Worm (Caenorhabditis elegans) whole organism, early embryonic: ENCODE results near the gene Y34B4A.7.

Experiments used
- B0310.2 ChIP-seq: sonication (generic microtip); optimal IDR thresholded peaks from 2 replicates; lab custom pipeline; 2016; ENCODE audit warnings: mild to moderate bottlenecking, missing genetic modification characterization, missing compliant biosample characterization
- F13C5.2 ChIP-seq: sonication (generic microtip); optimal IDR thresholded peaks from 2 replicates; lab custom pipeline; 2017; ENCODE audit warnings: mild to moderate bottlenecking, missing genetic modification characterization, inconsistent platforms, missing compliant biosample characterization
- aly-1 ChIP-seq: sonication (generic microtip); optimal IDR thresholded peaks from 2 replicates; lab custom pipeline; 2016; ENCODE audit warnings: missing genetic modification characterization, missing compliant biosample characterization
- ama-1 ChIP-seq: fragments of 150-350 bp; optimal IDR thresholded peaks from 2 replicates; lab custom pipeline; 2014
- ceh-13 ChIP-seq: fragments of 200-800 bp; sonication (Bioruptor generic); optimal IDR thresholded peaks from 2 replicates; lab custom pipeline; 2018; ENCODE audit warnings: mild to moderate bottlenecking, missing genetic modification characterization, missing compliant biosample characterization
- ceh-36 ChIP-seq: sonication (generic microtip); optimal IDR thresholded peaks from 2 replicates; lab custom pipeline; 2016; ENCODE audit warnings: missing genetic modification characterization, inconsistent platforms, missing compliant biosample characterization
- ets-7 ChIP-seq: sonication (generic microtip); optimal IDR thresholded peaks from 2 replicates; lab custom pipeline; 2016; ENCODE audit warnings: missing genotype, missing genetic modification characterization, missing compliant biosample characterization
- flt-1 ChIP-seq: fragments of 200-800 bp; sonication (Bioruptor generic); IDR thresholded peaks from 2 replicates; pipeline ENCODE4 v1.3.6; 2022; ENCODE audit warnings: missing genetic modification characterization, missing compliant biosample characterization
- hmbx-1 ChIP-seq: sonication (generic microtip); optimal IDR thresholded peaks from 2 replicates; lab custom pipeline; 2016; ENCODE audit warnings: mild to moderate bottlenecking, missing genetic modification characterization, missing compliant biosample characterization
- hmg-4 ChIP-seq: fragments of 200-800 bp; sonication (Bioruptor generic); optimal IDR thresholded peaks from 2 replicates; lab custom pipeline; 2018; ENCODE audit warnings: mild to moderate bottlenecking, missing genetic modification characterization, missing compliant biosample characterization
- hnd-1 ChIP-seq: sonication (generic microtip); optimal IDR thresholded peaks from 2 replicates; lab custom pipeline; 2016; ENCODE audit warnings: missing genetic modification characterization, missing compliant biosample characterization
- pes-1 ChIP-seq: fragments of 200-800 bp; sonication (Bioruptor generic); IDR thresholded peaks from 2 replicates; pipeline ENCODE4 v1.3.6; 2022; ENCODE audit warnings: missing genetic modification reagents, missing genetic modification characterization, missing compliant biosample characterization
- scrt-1 ChIP-seq: fragments of 200-800 bp; sonication (Bioruptor generic); IDR thresholded peaks from 2 replicates; pipeline ENCODE4 v1.3.6; 2022; ENCODE audit warnings: missing genetic modification characterization, missing compliant biosample characterization
- sea-1 ChIP-seq: fragments of 200-800 bp; sonication (Bioruptor generic); conservative IDR thresholded peaks from 2 replicates; pipeline ENCODE4 v1.3.6; 2022; ENCODE audit warnings: missing genetic modification characterization, missing compliant biosample characterization
- tbx-11 ChIP-seq: fragments of 200-800 bp; sonication (Bioruptor generic); IDR thresholded peaks from 2 replicates; pipeline ENCODE4 v1.3.6; 2022; ENCODE audit warnings: missing genetic modification characterization, missing compliant biosample characterization
- tbx-37 ChIP-seq: fragments of 200-800 bp; sonication (Bioruptor generic); conservative IDR thresholded peaks from 2 replicates; pipeline ENCODE4 v1.3.6; 2022; ENCODE audit warnings: missing genetic modification reagents, missing genetic modification characterization, missing compliant biosample characterization
- tra-4 ChIP-seq: sonication (generic microtip); optimal IDR thresholded peaks from 2 replicates; lab custom pipeline; 2017; ENCODE audit warnings: missing genetic modification characterization, missing compliant biosample characterization

Y34B4A.7 gene

ce11 chrX:5210927-5211655, 33.0 kb upstream of the Y34B4A.7 start:
- TF ChIP-seq tbx-11 (GFP tag; lab: Robert Waterston, UW) (no peak), hmg-4 (no peak), ceh-36 (no peak), hnd-1 (no peak), flt-1 (GFP tag; lab: Robert Waterston, UW) (no peak), hmbx-1 (tag; lab: Kevin White, UChicago) (no peak), ama-1 (lab: Kevin White, UChicago) (no peak), tra-4 (no peak), ets-7 (tag; lab: Kevin White, UChicago) (no peak), scrt-1 (no peak), sea-1 (GFP tag; lab: Robert Waterston, UW) (no peak), B0310.2 (tag; lab: Kevin White, UChicago) (no peak)

- no peak for TF ChIP-seq flt-1 (GFP tag; lab: Robert Waterston, UW)
- no peak for TF ChIP-seq tbx-37
- TF ChIP-seq ceh-36: no peak
- TF ChIP-seq hmg-4: no peak
- no peak for TF ChIP-seq tra-4
Observed at ce11 chrX:5213032-5213431, 31.1 kb upstream of the Y34B4A.7 start.

ce11 chrX:5213565-5213964, 30.6 kb upstream of the Y34B4A.7 start:
- TF ChIP-seq ets-7 (tag; lab: Kevin White, UChicago) (no peak), hmg-4 (no peak), aly-1 (tag; lab: Kevin White, UChicago) (no peak), hmbx-1 (tag; lab: Kevin White, UChicago) (no peak), hnd-1 (no peak), tbx-11 (GFP tag; lab: Robert Waterston, UW) (no peak), pes-1 (no peak), ama-1 (lab: Kevin White, UChicago) (no peak), scrt-1 (no peak), ceh-13 (no peak), ceh-36 (no peak), B0310.2 (tag; lab: Kevin White, UChicago) (no peak), sea-1 (GFP tag; lab: Robert Waterston, UW) (no peak), F13C5.2 (no peak), tra-4 (no peak)

ce11 chrX:5214790-5215189, 29.3 kb upstream of the Y34B4A.7 start:
- TF ChIP-seq scrt-1: no peak
- TF ChIP-seq aly-1 (tag; lab: Kevin White, UChicago): peak; percentile 50

- TF ChIP-seq tra-4: no peak
- TF ChIP-seq F13C5.2: no peak
- TF ChIP-seq sea-1 (GFP tag; lab: Robert Waterston, UW): no peak
- no peak for TF ChIP-seq tbx-37
- TF ChIP-seq pes-1: no peak
- no peak for TF ChIP-seq ceh-36
- no peak for TF ChIP-seq ets-7 (tag; lab: Kevin White, UChicago)
- TF ChIP-seq scrt-1: no peak
- no peak for TF ChIP-seq ama-1 (lab: Kevin White, UChicago)
- TF ChIP-seq hnd-1: no peak
- TF ChIP-seq B0310.2 (tag; lab: Kevin White, UChicago): no peak
Observed at ce11 chrX:5216063-5216462, 28.1 kb upstream of the Y34B4A.7 start, which contains the start of gene hrpa-2. TSS of gene hrpa-2 (plus strand) at chrX:5216363.

- no peak for TF ChIP-seq ceh-36
- no peak for TF ChIP-seq hmg-4
Observed at ce11 chrX:5218323-5218722, 25.8 kb upstream of the Y34B4A.7 start.

ce11 chrX:5226265-5226664, 17.9 kb upstream of the Y34B4A.7 start, which contains the start of gene H28G03.3:
TSS of gene H28G03.3 (minus strand) at chrX:5226365.
- no peak for TF ChIP-seq hnd-1
- no peak for TF ChIP-seq hmg-4
- no peak for TF ChIP-seq tbx-11 (GFP tag; lab: Robert Waterston, UW)
- TF ChIP-seq tbx-37: no peak
- no peak for TF ChIP-seq ets-7 (tag; lab: Kevin White, UChicago)
- TF ChIP-seq ceh-13: no peak
- TF ChIP-seq tra-4: no peak
- no peak for TF ChIP-seq F13C5.2
- no peak for TF ChIP-seq aly-1 (tag; lab: Kevin White, UChicago)
- no peak for TF ChIP-seq flt-1 (GFP tag; lab: Robert Waterston, UW)
- TF ChIP-seq ama-1 (lab: Kevin White, UChicago): no peak
- no peak for TF ChIP-seq sea-1 (GFP tag; lab: Robert Waterston, UW)
- TF ChIP-seq ceh-36: no peak
- TF ChIP-seq pes-1: no peak
- TF ChIP-seq B0310.2 (tag; lab: Kevin White, UChicago): no peak
- no peak for TF ChIP-seq hmbx-1 (tag; lab: Kevin White, UChicago)
- no peak for TF ChIP-seq scrt-1

ce11 chrX:5238246-5238645, 5.9 kb upstream of the Y34B4A.7 start:
- TF ChIP-seq B0310.2 (tag; lab: Kevin White, UChicago): no peak
- TF ChIP-seq ceh-36: no peak
- TF ChIP-seq aly-1 (tag; lab: Kevin White, UChicago): no peak
- no peak for TF ChIP-seq hmbx-1 (tag; lab: Kevin White, UChicago)
- TF ChIP-seq hmg-4: no peak
- no peak for TF ChIP-seq flt-1 (GFP tag; lab: Robert Waterston, UW)
- no peak for TF ChIP-seq F13C5.2
- no peak for TF ChIP-seq tbx-37
- TF ChIP-seq hnd-1: no peak
- no peak for TF ChIP-seq tbx-11 (GFP tag; lab: Robert Waterston, UW)
- TF ChIP-seq ets-7 (tag; lab: Kevin White, UChicago): no peak
- TF ChIP-seq sea-1 (GFP tag; lab: Robert Waterston, UW): no peak
- TF ChIP-seq ceh-13: no peak
- no peak for TF ChIP-seq ama-1 (lab: Kevin White, UChicago)
- no peak for TF ChIP-seq scrt-1
- no peak for TF ChIP-seq tra-4
- TF ChIP-seq pes-1: no peak
